Fruit fly (Drosophila melanogaster) S2 (cell line): ENCODE measurements around the gene Cog2.

Source experiments
- CG8478 ChIP-seq: fragments of >200 bp; optimal IDR thresholded peaks from 2 replicates; lab custom pipeline; 2018
- CTCF ChIP-seq, 2 experiments: fragments of >200 bp; optimal IDR thresholded peaks; 2 replicates each; lab custom pipeline; 2018

The Cog2 gene

DNA sequence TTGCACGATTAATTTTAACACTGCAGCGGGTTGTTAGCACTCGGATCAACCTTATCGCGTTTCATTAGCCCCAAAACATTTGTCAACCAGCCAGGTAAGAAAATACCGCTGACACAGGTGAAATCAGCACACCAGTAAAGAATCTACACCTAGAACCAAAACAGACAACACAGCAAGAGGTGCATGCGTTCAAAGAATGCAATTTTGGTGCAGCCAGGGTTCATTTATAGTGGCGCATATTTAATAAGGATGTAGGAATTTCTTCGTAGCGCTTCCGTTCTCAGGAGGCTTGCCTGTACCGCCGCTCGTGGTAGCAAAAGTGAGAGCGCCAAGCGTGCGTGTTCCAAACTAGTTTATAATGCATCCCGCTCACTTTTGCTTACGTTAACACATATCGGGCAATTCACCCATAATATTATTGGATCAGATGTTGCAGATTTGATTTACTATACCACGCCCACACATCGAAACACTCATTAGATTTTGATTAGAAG is 19.0 kb downstream of the Cog2 start:
- no peak for TF ChIP-seq CG8478
- no peak for TF ChIP-seq CTCF (optimal IDR thresholded peaks at IDR 0.05; lab: Kevin White, UChicago)

DNA sequence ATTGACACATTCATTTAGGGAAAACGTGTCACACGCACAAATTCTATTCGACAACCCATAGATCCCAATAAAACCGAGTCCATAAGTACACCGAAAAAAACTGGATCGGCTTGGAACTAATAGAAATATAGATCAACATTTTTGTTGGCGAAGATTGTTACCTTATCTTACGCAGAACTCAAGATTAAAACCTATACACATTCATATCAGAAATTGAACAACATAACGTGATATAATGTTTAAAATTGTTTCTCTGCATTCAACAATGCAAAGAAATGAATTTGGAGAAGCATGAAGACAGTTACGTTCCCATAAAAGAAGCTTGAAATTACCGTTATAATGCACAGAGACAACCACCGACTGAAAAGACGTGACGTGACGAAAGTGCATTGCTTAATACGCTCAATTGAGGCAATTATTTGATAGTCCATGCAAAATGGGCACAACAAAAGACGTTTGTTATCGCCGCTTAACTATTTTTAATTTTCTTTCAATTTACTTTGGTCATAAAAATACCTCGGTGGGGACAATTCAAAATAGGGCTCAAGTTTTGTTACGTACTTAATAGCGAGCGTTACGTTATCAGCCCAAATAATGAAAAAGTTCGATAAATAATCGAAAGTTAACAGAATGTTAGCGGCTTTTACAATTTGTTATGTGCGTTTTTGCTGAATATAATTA is 21.3 kb downstream of the Cog2 start, which contains the start of gene SerRS-m:
Gene SerRS-m (plus strand): TSS at position 616 of the 681 bp plus-strand sequence.
- no peak for TF ChIP-seq CTCF (optimal IDR thresholded peaks at IDR 0.05; lab: Kevin White, UChicago)
- TF ChIP-seq CG8478, result no peak

DNA sequence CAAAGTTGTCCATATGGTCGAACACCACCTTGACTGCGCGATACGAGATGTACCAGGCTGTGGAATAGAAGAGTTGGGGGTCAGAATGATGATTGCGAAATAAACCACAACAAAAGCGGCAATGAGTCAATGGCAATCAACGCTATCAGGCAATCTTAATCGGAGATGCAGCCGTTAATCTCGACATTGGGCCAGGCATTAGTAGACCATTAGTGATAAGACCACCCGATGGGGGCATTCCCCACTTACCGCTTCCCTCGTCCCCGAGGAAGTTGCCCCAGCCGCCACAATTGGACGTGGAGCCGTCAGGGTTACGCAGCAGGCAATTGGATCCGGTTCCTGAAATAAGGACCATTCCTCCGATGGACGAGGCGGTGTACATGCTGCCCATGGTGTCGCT is 22.3 kb downstream of the Cog2 start:
- no peak for TF ChIP-seq CG8478
- TF ChIP-seq CTCF (optimal IDR thresholded peaks at IDR 0.05; lab: Kevin White, UChicago), result no peak

DNA sequence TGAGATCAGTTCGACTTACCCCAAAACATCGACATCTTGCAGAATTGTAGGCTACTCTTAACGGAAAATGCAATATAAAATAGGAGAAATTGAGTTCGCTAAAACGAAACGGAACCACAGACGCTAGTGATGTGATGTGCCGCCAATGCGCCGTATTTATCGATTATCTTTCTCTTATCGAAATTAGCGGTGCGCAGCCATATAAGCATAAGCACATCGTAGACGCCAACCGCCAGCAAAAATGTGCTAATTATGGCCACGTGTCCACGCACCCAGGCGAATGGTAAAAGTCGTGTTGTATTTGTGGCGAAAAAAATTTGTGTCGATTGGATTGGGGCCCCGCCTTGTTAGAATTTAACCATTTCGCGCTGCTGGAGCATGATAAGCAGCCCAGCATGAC is 28.5 kb downstream of the Cog2 start, which contains the start of the genes Fkbp39 and Cyfip:
Gene Fkbp39 (minus strand): TSS at position 140 of the 400 bp plus-strand sequence.
Gene Cyfip (plus strand): TSS at position 273 of the 400 bp plus-strand sequence.
- TF ChIP-seq CTCF (optimal IDR thresholded peaks at IDR 0.05; lab: Kevin White, UChicago) (peak; percentile 41 to 48), CG8478 (no peak)

DNA sequence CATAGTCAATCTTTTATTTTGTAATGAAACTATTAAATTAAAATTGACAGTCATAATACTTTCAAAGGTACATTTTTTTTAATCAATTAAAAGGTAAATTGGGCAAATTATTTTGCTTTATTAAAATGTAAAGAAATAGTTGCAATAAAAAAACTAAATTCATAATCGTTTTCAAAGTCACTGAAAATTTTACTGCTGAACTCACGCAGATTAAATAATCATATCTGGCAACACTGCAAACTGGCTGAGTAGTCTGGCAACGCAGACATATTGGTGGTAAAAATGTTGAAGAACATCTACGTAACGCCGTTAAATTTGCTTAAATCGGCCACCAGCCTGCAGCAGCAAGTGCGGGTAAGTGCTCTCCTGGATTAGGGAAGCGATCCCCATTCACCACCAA is 31.0 kb downstream of the Cog2 start, which contains the start of gene mRpL9:
Gene mRpL9 (plus strand): TSS at position 267 of the 400 bp plus-strand sequence.
- TF ChIP-seq CTCF (optimal IDR thresholded peaks at IDR 0.05; lab: Kevin White, UChicago) (peak; percentile 4 to 23), CG8478 (no peak)

dm6 chr3R:15328083-15328779 is 33.2 kb downstream of the Cog2 start, which contains the start of the genes CG6236 and ea:
CG6236 (minus strand) TSS chr3R:15328269.
ea (plus strand) TSS chr3R:15328729.
- no peak for TF ChIP-seq CG8478
- TF ChIP-seq CTCF (optimal IDR thresholded peaks at IDR 0.05; lab: Kevin White, UChicago), result no peak

DNA sequence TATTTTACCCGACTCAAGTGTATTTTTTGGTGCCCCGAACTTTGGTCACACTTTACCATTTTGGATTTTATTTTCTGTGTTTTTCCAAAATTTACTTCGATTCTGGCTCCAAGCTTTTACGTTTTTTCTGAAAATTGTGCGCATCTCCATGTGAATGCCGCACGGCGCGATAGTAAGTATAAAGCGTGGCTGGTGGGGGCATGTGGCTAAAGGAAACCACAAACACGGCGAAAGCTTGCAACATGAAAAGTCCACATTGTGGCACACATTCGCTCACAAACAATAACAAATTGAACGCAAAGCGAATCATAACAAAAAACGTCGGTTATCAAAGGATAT is 40.7 kb downstream of the Cog2 start, which contains the start of gene ear:
Gene ear (plus strand): TSS at position 10 of the 339 bp plus-strand sequence.
- TF ChIP-seq CTCF (optimal IDR thresholded peaks at IDR 0.05; lab: Kevin White, UChicago), result no peak
- no peak for TF ChIP-seq CG8478

DNA sequence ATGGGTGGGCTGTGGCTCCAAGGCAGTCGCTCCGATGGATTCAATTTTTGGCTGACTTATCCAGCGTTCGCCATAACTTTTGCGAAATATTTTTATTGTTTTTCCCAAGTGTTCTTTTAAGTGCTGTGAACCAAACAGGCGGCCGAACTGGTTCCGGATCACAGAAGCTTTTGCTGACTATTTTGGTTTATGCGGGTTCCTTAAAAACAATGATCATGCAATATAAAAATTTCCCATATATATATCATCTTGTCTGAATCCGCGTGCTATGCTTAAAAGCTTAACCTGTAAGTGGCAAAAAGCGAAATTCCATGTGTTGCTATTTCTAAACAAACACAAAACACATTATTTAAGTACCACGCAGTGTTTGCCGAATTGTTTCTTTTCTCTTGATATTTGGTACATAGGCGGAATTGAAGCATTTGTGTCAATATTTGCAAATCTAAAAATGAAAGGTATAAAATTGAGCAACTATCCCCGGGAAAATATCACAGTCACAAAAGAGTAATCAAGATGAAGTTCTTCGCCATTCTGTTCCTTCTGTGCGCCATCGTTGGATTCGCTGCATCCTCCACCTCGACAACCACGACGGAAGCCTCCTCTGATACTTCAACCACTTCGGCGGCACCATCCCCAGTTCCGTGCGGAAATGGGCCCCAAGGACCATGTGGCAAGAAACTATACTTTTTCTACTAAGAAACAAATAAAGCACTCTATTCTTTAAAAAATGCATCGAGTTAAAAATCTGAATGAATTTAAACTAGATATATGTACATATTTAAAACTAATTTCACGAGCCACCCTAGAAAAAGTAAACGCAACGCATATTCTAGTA is 41.3 kb downstream of the Cog2 start, which contains the start of the genes CG6276 and CG44040:
Gene CG6276 (minus strand): TSS at position 158 of the 835 bp plus-strand sequence.
Gene CG44040 (plus strand): TSS at position 467 of the 835 bp plus-strand sequence.
- no peak for TF ChIP-seq CG8478
- TF ChIP-seq CTCF (optimal IDR thresholded peaks at IDR 0.05; lab: Kevin White, UChicago), result no peak

- TF ChIP-seq CTCF (optimal IDR thresholded peaks at IDR 0.05; lab: Kevin White, UChicago), result no peak
- TF ChIP-seq CG8478, result no peak
These were observed 45.1 kb downstream of the Cog2 start, which contains the start of gene CG14866 for dm6 chr3R:15316326-15316725. CG14866 (plus strand) TSS chr3R:15316471.

dm6 chr3R:15313836-15314235 is 47.6 kb downstream of the Cog2 start:
- TF ChIP-seq CTCF (optimal IDR thresholded peaks at IDR 0.05; lab: Kevin White, UChicago) (no peak), CG8478 (no peak)

dm6 chr3R:15310695-15311094 is 50.8 kb downstream of the Cog2 start:
- TF ChIP-seq CTCF (optimal IDR thresholded peaks at IDR 0.05; lab: Kevin White, UChicago) (no peak), CG8478 (no peak)

DNA sequence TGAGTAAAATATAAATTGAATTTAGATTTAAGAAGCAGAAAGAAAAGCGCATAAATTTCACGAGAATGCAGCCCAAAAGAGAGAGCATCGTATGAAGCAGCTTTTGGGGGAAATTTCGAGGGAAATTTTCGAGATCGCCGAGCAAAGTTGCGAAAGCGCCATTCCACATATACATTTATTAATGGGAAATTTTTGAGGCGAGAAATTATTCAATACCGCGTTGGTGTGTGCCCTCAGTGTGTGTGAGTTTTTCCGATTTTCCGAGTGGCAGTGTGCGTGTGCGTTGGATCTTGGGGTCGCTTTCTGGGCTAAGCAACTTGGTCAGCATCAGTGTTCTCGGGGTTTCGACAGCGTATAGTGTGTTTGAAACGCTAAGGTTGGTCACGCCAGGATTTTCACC is 51.5 kb downstream of the Cog2 start, which contains the start of gene Tm2:
Gene Tm2 (plus strand): TSS at position 270 of the 400 bp plus-strand sequence.
- TF ChIP-seq CTCF (optimal IDR thresholded peaks at IDR 0.05; lab: Kevin White, UChicago) (no peak), CG8478 (no peak)
